Worm (Caenorhabditis elegans) whole organism, L4 larva: ENCODE results near the gene C25B8.8.

Experiments
- F10B5.3 ChIP-seq: sonication (generic microtip); optimal IDR thresholded peaks from 2 replicates; lab custom pipeline; 2016; ENCODE audit warnings: mild to moderate bottlenecking, missing genetic modification characterization, missing compliant biosample characterization
- Y5F2A.4 ChIP-seq: fragments of 200-800 bp; sonication (Bioruptor generic); optimal IDR thresholded peaks from 2 replicates; lab custom pipeline; 2018; ENCODE audit warnings: mild to moderate bottlenecking, missing genetic modification characterization, missing compliant biosample characterization
- Y75B8A.6 ChIP-seq: fragments of 200-800 bp; sonication (Bioruptor generic); IDR thresholded peaks from 2 replicates; pipeline ENCODE4 v1.3.6; 2022; ENCODE audit warnings: missing genetic modification reagents, missing genetic modification characterization, missing compliant biosample characterization
- ceh-82 ChIP-seq: sonication (generic microtip); optimal IDR thresholded peaks from 2 replicates; lab custom pipeline; 2017; ENCODE audit warnings: missing biosample characterization, missing genetic modification characterization
- hif-1 ChIP-seq, 2 experiments: sonication (generic microtip); optimal IDR thresholded peaks; 2 replicates each; lab custom pipeline; 2016 to 2017; ENCODE audit warnings: missing compliant biosample characterization in 2 of 2, missing genetic modification characterization in 2 of 2, missing genetic modification reagents in 2 of 2, missing genotype in 2 of 2, mild to moderate bottlenecking in 1 of 2
- nhr-11 ChIP-seq: fragments of 150-350 bp; optimal IDR thresholded peaks from 2 replicates; lab custom pipeline; 2014; ENCODE audit warnings: missing biosample characterization, missing genetic modification characterization
- nhr-237 ChIP-seq: sonication (generic microtip); optimal IDR thresholded peaks from 2 replicates; lab custom pipeline; 2017; ENCODE audit warnings: missing biosample characterization, missing genetic modification characterization
- nhr-6 ChIP-seq: fragments of 150-350 bp; optimal IDR thresholded peaks from 2 replicates; lab custom pipeline; 2014; ENCODE audit warnings: missing biosample characterization, missing genetic modification characterization
- nhr-77 ChIP-seq: fragments of 150-350 bp; optimal IDR thresholded peaks from 2 replicates; lab custom pipeline; 2014; ENCODE audit warnings: missing biosample characterization, missing genetic modification characterization
- unc-62 ChIP-seq, 3 experiments: fragments of 150-350 bp in 1 of 3; sonication (generic microtip); optimal IDR thresholded peaks in 2 of 3; peaks in 1 of 3; 1 replicate in 1 of 3; 2 replicates in 2 of 3; lab custom pipeline; 2014 to 2017; ENCODE audit warnings: missing biosample characterization in 3 of 3, missing genetic modification characterization in 3 of 3, missing genetic modification reagents in 3 of 3, missing genotype in 1 of 3
- zag-1 ChIP-seq: fragments of 150-350 bp; optimal IDR thresholded peaks from 2 replicates; lab custom pipeline; 2014; ENCODE audit warnings: missing biosample characterization, missing genetic modification characterization
- zfp-2 ChIP-seq: sonication (generic microtip); optimal IDR thresholded peaks from 2 replicates; lab custom pipeline; 2016; ENCODE audit warnings: mild to moderate bottlenecking, missing genetic modification characterization, missing compliant biosample characterization

- TF ChIP-seq nhr-11 (tag; lab: Kevin White, UChicago) (no peak), Y75B8A.6 (GFP tag; lab: Robert Waterston, UW) (no peak), zag-1 (tag; lab: Kevin White, UChicago) (no peak), F10B5.3 (tag; lab: Kevin White, UChicago) (no peak), hif-1 (tag; optimal IDR thresholded peaks at IDR 0.05; lab: Kevin White, UChicago) (no peak), zfp-2 (tag; lab: Kevin White, UChicago) (no peak), Y5F2A.4 (GFP tag; lab: Kevin White, UChicago) (no peak), nhr-77 (tag; lab: Kevin White, UChicago) (peak; percentile 21), unc-62 (GFP tag; optimal IDR thresholded peaks at IDR 0.05 in 1 of 2; lab: Kevin White, UChicago) (no peak), unc-62 (tag; optimal IDR thresholded peaks at IDR 0.05; lab: Kevin White, UChicago) (no peak), nhr-6 (tag; lab: Kevin White, UChicago) (no peak), ceh-82 (tag; lab: Kevin White, UChicago) (no peak), nhr-237 (tag; lab: Kevin White, UChicago) (no peak)
These were observed 35.3 kb downstream of the C25B8.8 start, which contains the start of gene C56E10.3 for ce11 chrX:6644971-6645704.
